Fruit fly (Drosophila melanogaster): Measurements from ENCODE around the gene CG31269.

The CG31269 gene

DNA sequence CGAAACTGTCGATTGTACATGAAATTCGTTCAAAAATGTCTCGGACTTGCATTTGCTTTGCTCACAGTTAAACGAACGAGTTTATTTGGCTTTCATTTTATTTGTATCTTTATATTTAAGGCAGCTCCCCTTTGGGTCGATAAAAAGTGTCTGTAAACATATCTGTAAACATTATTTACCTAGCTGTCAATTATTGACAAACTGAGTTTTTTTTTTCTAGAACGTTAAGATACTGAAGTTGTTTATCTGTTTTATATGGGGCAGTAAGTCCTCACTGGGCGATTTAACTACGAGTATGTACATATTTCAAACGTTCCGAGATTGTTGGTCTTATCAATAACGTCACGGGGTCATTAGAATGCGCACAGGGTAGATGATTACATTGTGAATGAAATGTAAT, 11.3 kb upstream of the CG31269 start (continued):
- TF ChIP-seq CG8478 (optimal IDR thresholded peaks at IDR 0.05): no peak
- TF ChIP-seq gsb (GFP tag; IDR thresholded peaks at IDR 0.05): no peak
- no peak for TF ChIP-seq Max (GFP tag; optimal IDR thresholded peaks at IDR 0.05)
- TF ChIP-seq CG13894 (tag; optimal IDR thresholded peaks at IDR 0.05): no peak
- TF ChIP-seq bab2 (GFP tag; optimal IDR thresholded peaks at IDR 0.05): no peak
- no peak for TF ChIP-seq CG2116 (GFP tag; optimal IDR thresholded peaks at IDR 0.05)
- no peak for TF ChIP-seq schlank (tag; optimal IDR thresholded peaks at IDR 0.05)
- no peak for TF ChIP-seq nmo (GFP tag; optimal IDR thresholded peaks at IDR 0.05)
- no peak for TF ChIP-seq peb (GFP tag; IDR thresholded peaks at IDR 0.05)
- TF ChIP-seq CG12391 (tag; optimal IDR thresholded peaks at IDR 0.05): no peak
- TF ChIP-seq tll (GFP tag; optimal IDR thresholded peaks at IDR 0.05): no peak
- no peak for TF ChIP-seq mam (GFP tag; optimal IDR thresholded peaks at IDR 0.05)
- no peak for TF ChIP-seq CG6683 (GFP tag; optimal IDR thresholded peaks at IDR 0.05)
- TF ChIP-seq Spps (tag; optimal IDR thresholded peaks at IDR 0.05): no peak
- TF ChIP-seq fd102C (GFP tag; optimal IDR thresholded peaks at IDR 0.05): no peak
- no peak for TF ChIP-seq Dp (GFP tag; optimal IDR thresholded peaks at IDR 0.05)
- peak; percentile 38 for TF ChIP-seq CG4707 (GFP tag; optimal IDR thresholded peaks at IDR 0.05)
- no peak for TF ChIP-seq CG32772 (GFP tag; IDR thresholded peaks at IDR 0.05)
- TF ChIP-seq tgo (GFP tag; IDR thresholded peaks at IDR 0.05): no peak
- no peak for TF ChIP-seq CG1647 (GFP tag; optimal IDR thresholded peaks at IDR 0.05)
- no peak for TF ChIP-seq ash1 (GFP tag; optimal IDR thresholded peaks at IDR 0.05)
- no peak for TF ChIP-seq CkIIα-i1 (GFP tag; IDR thresholded peaks at IDR 0.05)
- no peak for TF ChIP-seq CG14965 (GFP tag; optimal IDR thresholded peaks at IDR 0.05; ENCODE audit: borderline replicate concordance)
- no peak for TF ChIP-seq Lpt (GFP tag; optimal IDR thresholded peaks at IDR 0.05)
- TF ChIP-seq CG14014 (GFP tag; IDR thresholded peaks at IDR 0.05): no peak
- TF ChIP-seq HLH3B (GFP tag; IDR thresholded peaks at IDR 0.05): no peak
- no peak for TF ChIP-seq Dip2 (GFP tag; IDR thresholded peaks at IDR 0.05)
- peak; percentile 15; the same call in 1 of the 2 replicates for TF ChIP-seq onecut (GFP tag; IDR thresholded peaks at IDR 0.05)
- TF ChIP-seq twi (tag; optimal IDR thresholded peaks at IDR 0.05): no peak
- peak; percentile 35 for TF ChIP-seq CG1529 (GFP tag; optimal IDR thresholded peaks at IDR 0.05)
- TF ChIP-seq HmgZ (tag; optimal IDR thresholded peaks at IDR 0.05): peak; percentile 1
- TF ChIP-seq CG10959 (GFP tag; IDR thresholded peaks at IDR 0.05): no peak
- no peak for TF ChIP-seq CG9609 (GFP tag; optimal IDR thresholded peaks at IDR 0.05)
- peak; percentile 32 for TF ChIP-seq sd (tag; optimal IDR thresholded peaks at IDR 0.05)
- no peak for TF ChIP-seq CG11093 (GFP tag; IDR thresholded peaks at IDR 0.05)
- TF ChIP-seq pros (GFP tag; optimal IDR thresholded peaks at IDR 0.05): peak; percentile 10
- TF ChIP-seq BtbVII (GFP tag; optimal IDR thresholded peaks at IDR 0.05): peak; percentile 71
- TF ChIP-seq CG6813 (GFP tag; optimal IDR thresholded peaks at IDR 0.05): peak; percentile 63
- TF ChIP-seq dmrt99B (tag; optimal IDR thresholded peaks at IDR 0.05): no peak
- TF ChIP-seq CG2120 (GFP tag; optimal IDR thresholded peaks at IDR 0.05): no peak
- no peak for TF ChIP-seq Camta (GFP tag; optimal IDR thresholded peaks at IDR 0.05)
- no peak for TF ChIP-seq CG31224 (GFP tag; IDR thresholded peaks at IDR 0.05)
- TF ChIP-seq bigmax (GFP tag; optimal IDR thresholded peaks at IDR 0.05): no peak
- TF ChIP-seq mld (GFP tag; IDR thresholded peaks at IDR 0.05; ENCODE audit: partially characterized antibody): no peak
- no peak for TF ChIP-seq CG34224 (GFP tag; IDR thresholded peaks at IDR 0.05; ENCODE audit: partially characterized antibody)
- TF ChIP-seq gsb-n (tag; optimal IDR thresholded peaks at IDR 0.05): no peak
- peak; percentile 25 for TF ChIP-seq nerfin-1 (tag; optimal IDR thresholded peaks at IDR 0.05)
- no peak for TF ChIP-seq inv (GFP tag; IDR thresholded peaks at IDR 0.05; ENCODE audit: partially characterized antibody)
- TF ChIP-seq gce (GFP tag; IDR thresholded peaks at IDR 0.05): no peak
- TF ChIP-seq pfk (GFP tag; optimal IDR thresholded peaks at IDR 0.05): peak; percentile 35
- TF ChIP-seq Bteb2 (GFP tag; optimal IDR thresholded peaks at IDR 0.05): no peak
- no peak for TF ChIP-seq trem (tag; optimal IDR thresholded peaks at IDR 0.05)

All from whole organism, embryonic.